Worm (Caenorhabditis elegans): ENCODE measurements around the gene Y54F10BM.13.

- TF ChIP-seq Y56A3A.18 (GFP tag; IDR thresholded peaks at IDR 0.05) (no peak), hmg-20 (GFP tag; IDR thresholded peaks at IDR 0.05) (no peak), ceh-100 (GFP tag; IDR thresholded peaks at IDR 0.05) (no peak), cebp-2 (GFP tag; IDR thresholded peaks at IDR 0.05) (no peak), atf-7 (tag; optimal IDR thresholded peaks at IDR 0.05) (no peak), B0261.1 (tag; optimal IDR thresholded peaks at IDR 0.05) (no peak), snpc-3.4 (tag; optimal IDR thresholded peaks at IDR 0.05) (no peak), snpc-4 (GFP tag; optimal IDR thresholded peaks at IDR 0.05) (no peak), snpc-4 (tag; optimal IDR thresholded peaks at IDR 0.05) (no peak), K11D2.4 (GFP tag; IDR thresholded peaks at IDR 0.05) (no peak), unc-130 (GFP tag; optimal IDR thresholded peaks at IDR 0.05) (no peak), K12H6.12 (tag; optimal IDR thresholded peaks at IDR 0.05) (no peak), T26A5.8 (tag; optimal IDR thresholded peaks at IDR 0.05) (no peak), sea-2 (GFP tag; IDR thresholded peaks at IDR 0.05) (no peak), ama-1 (optimal IDR thresholded peaks at IDR 0.05) (no peak), ama-1 (GFP tag; optimal IDR thresholded peaks at IDR 0.05) (no peak)
These were observed 16.4 kb upstream of the Y54F10BM.13 start, which contains the start of gene gip-1 for ce11 chrIII:2347291-2347690.
